Fruit fly (Drosophila melanogaster) S2 (cell line): ENCODE measurements around the gene CG4955.

Source experiments
- CG8478 ChIP-seq: fragments of >200 bp; optimal IDR thresholded peaks from 2 replicates; lab custom pipeline; 2018
- CTCF ChIP-seq, 2 experiments: fragments of >200 bp; optimal IDR thresholded peaks; 2 replicates each; lab custom pipeline; 2018

The CG4955 gene

dm6 chrX:17105707-17106106, 24.5 kb downstream of the CG4955 start, which contains the start of gene Arpc3B:
Gene Arpc3B, minus strand, starts transcription at chrX:17105852.
- TF ChIP-seq CG8478 (no peak), CTCF (optimal IDR thresholded peaks at IDR 0.05; lab: Kevin White, UChicago) (no peak)

dm6 chrX:17106153-17106700, 25.0 kb downstream of the CG4955 start:
- TF ChIP-seq CG8478, result no peak
- TF ChIP-seq CTCF (optimal IDR thresholded peaks at IDR 0.05; lab: Kevin White, UChicago), result no peak

dm6 chrX:17107401-17107916, 26.2 kb downstream of the CG4955 start, which contains the start of gene CG5004:
Gene CG5004, plus strand, starts transcription at chrX:17107582.
- no peak for TF ChIP-seq CTCF (optimal IDR thresholded peaks at IDR 0.05; lab: Kevin White, UChicago)
- TF ChIP-seq CG8478, result no peak

- TF ChIP-seq CTCF (optimal IDR thresholded peaks at IDR 0.05; lab: Kevin White, UChicago) (no peak), CG8478 (no peak)
Observed at dm6 chrX:17108000-17108399, 26.8 kb downstream of the CG4955 start.

dm6 chrX:17109673-17110072, 28.4 kb downstream of the CG4955 start:
- TF ChIP-seq CG8478, result no peak
- TF ChIP-seq CTCF (optimal IDR thresholded peaks at IDR 0.05; lab: Kevin White, UChicago), result no peak

- TF ChIP-seq CTCF (optimal IDR thresholded peaks at IDR 0.05; lab: Kevin White, UChicago) (no peak), CG8478 (no peak)
Observed at dm6 chrX:17110556-17111177, 29.4 kb downstream of the CG4955 start.

dm6 chrX:17111274-17111673, 30.0 kb downstream of the CG4955 start:
- TF ChIP-seq CTCF (optimal IDR thresholded peaks at IDR 0.05; lab: Kevin White, UChicago) (no peak), CG8478 (no peak)

- TF ChIP-seq CG8478, result no peak
- TF ChIP-seq CTCF (optimal IDR thresholded peaks at IDR 0.05; lab: Kevin White, UChicago), result no peak
Observed at dm6 chrX:17111958-17112953, 31.0 kb downstream of the CG4955 start.

dm6 chrX:17113324-17113723, 32.1 kb downstream of the CG4955 start:
- TF ChIP-seq CTCF (optimal IDR thresholded peaks at IDR 0.05; lab: Kevin White, UChicago) (no peak), CG8478 (no peak)

dm6 chrX:17121600-17121999, 40.4 kb downstream of the CG4955 start:
- no peak for TF ChIP-seq CTCF (optimal IDR thresholded peaks at IDR 0.05; lab: Kevin White, UChicago)
- TF ChIP-seq CG8478, result no peak

- no peak for TF ChIP-seq CTCF (optimal IDR thresholded peaks at IDR 0.05; lab: Kevin White, UChicago)
- no peak for TF ChIP-seq CG8478
Observed at dm6 chrX:17122425-17123094, 41.3 kb downstream of the CG4955 start.

- TF ChIP-seq CTCF (optimal IDR thresholded peaks at IDR 0.05; lab: Kevin White, UChicago), result no peak
- TF ChIP-seq CG8478, result no peak
Observed at dm6 chrX:17123545-17124203, 42.4 kb downstream of the CG4955 start.

- TF ChIP-seq CG8478, result no peak
Observed at dm6 chrX:17125017-17125821, 44.0 kb downstream of the CG4955 start.
